Fruit fly (Drosophila melanogaster) whole organism, embryonic: ENCODE data around the gene Srp14.
A peak's percentile ranks its signal among the peaks of the same experiment; 100 is the strongest.

Experiments used
- CG14710 ChIP-seq: fragments of 200-800 bp; sonication (Bioruptor generic); optimal IDR thresholded peaks from 3 replicates; lab custom pipeline; 2019; ENCODE audit warnings: missing biosample characterization, mild to moderate bottlenecking, missing genetic modification characterization, moderate library complexity
- CG1603 ChIP-seq: fragments of 200-800 bp; sonication (Bioruptor generic); optimal IDR thresholded peaks from 2 replicates; lab custom pipeline; 2019; ENCODE audit warnings: missing biosample characterization, mild to moderate bottlenecking, missing genetic modification characterization, moderate library complexity
- CG17612 ChIP-seq: fragments of 200-800 bp; sonication (Bioruptor generic); IDR thresholded peaks from 2 replicates; pipeline ENCODE4 v1.3.6; 2022; ENCODE audit warnings: missing biosample characterization, missing genetic modification characterization
- CG3847 ChIP-seq: fragments of 200-800 bp; sonication (Bioruptor generic); IDR thresholded peaks from 2 replicates; pipeline ENCODE4 v1.3.6; 2022; ENCODE audit warnings: missing biosample characterization, missing genetic modification characterization
- CG3995 ChIP-seq: fragments of 200-800 bp; sonication (Bioruptor generic); optimal IDR thresholded peaks from 3 replicates; lab custom pipeline; 2016; ENCODE audit warnings: missing biosample characterization, missing genetic modification characterization
- CG43689 ChIP-seq: fragments of 200-800 bp; sonication (Bioruptor generic); IDR thresholded peaks from 2 replicates; pipeline ENCODE4 v1.3.6; 2022; ENCODE audit warnings: missing biosample characterization, missing genetic modification characterization
- CG4617 ChIP-seq: fragments of 200-800 bp; sonication (Bioruptor generic); optimal IDR thresholded peaks from 3 replicates; lab custom pipeline; 2016; ENCODE audit warnings: missing biosample characterization, missing genetic modification characterization, borderline replicate concordance
- CG5180 ChIP-seq: fragments of 200-800 bp; sonication (Bioruptor generic); optimal IDR thresholded peaks from 3 replicates; lab custom pipeline; 2017; ENCODE audit warnings: missing biosample characterization, missing genetic modification characterization, mild to moderate bottlenecking, moderate library complexity, missing genetic modification reagents
- CG6272 ChIP-seq: fragments of 200-800 bp; sonication (Bioruptor generic); IDR thresholded peaks from 2 replicates; pipeline ENCODE4 v1.3.6; 2022; ENCODE audit warnings: missing biosample characterization, missing genetic modification characterization
- CG6654 ChIP-seq: fragments of 200-800 bp; sonication (Bioruptor generic); optimal IDR thresholded peaks from 2 replicates; lab custom pipeline; 2017; ENCODE audit warnings: missing biosample characterization, mild to moderate bottlenecking, missing genetic modification characterization
- CG6813 ChIP-seq: fragments of 200-800 bp; sonication (Bioruptor generic); optimal IDR thresholded peaks from 2 replicates; lab custom pipeline; 2017; ENCODE audit warnings: missing biosample characterization, missing genetic modification characterization, mild to moderate bottlenecking, moderate library complexity, missing genetic modification reagents
- CG7963 ChIP-seq: fragments of 200-800 bp; sonication (Bioruptor generic); IDR thresholded peaks from 3 replicates; pipeline ENCODE4 v1.3.6; 2022; ENCODE audit warnings: missing biosample characterization, missing genetic modification characterization; ENCODE audit not compliant: partially characterized antibody
- CG9437 ChIP-seq: fragments of 200-800 bp; sonication (Bioruptor generic); optimal IDR thresholded peaks from 2 replicates; lab custom pipeline; 2018; ENCODE audit warnings: missing biosample characterization, mild to moderate bottlenecking, missing genetic modification characterization
- CG9727 ChIP-seq: fragments of 200-800 bp; sonication (Bioruptor generic); optimal IDR thresholded peaks from 3 replicates; lab custom pipeline; 2017; ENCODE audit warnings: missing biosample characterization, mild to moderate bottlenecking, missing genetic modification characterization
- Doc3 ChIP-seq: fragments of 200-800 bp; sonication (Bioruptor generic); IDR thresholded peaks from 3 replicates; pipeline ENCODE4 v1.3.6; 2022; ENCODE audit warnings: missing biosample characterization, missing genetic modification characterization; ENCODE audit not compliant: partially characterized antibody
- Dp ChIP-seq: fragments of 200-800 bp; sonication (Bioruptor generic); optimal IDR thresholded peaks from 2 replicates; lab custom pipeline; 2018; ENCODE audit warnings: missing biosample characterization, mild to moderate bottlenecking, missing genetic modification characterization, moderate library complexity
- Dref ChIP-seq: fragments of 200-800 bp; sonication (Bioruptor generic); IDR thresholded peaks from 2 replicates; pipeline ENCODE4 v1.3.6; 2022; ENCODE audit warnings: missing biosample characterization, missing genetic modification characterization
- Hr3 ChIP-seq: fragments of 200-800 bp; sonication (Bioruptor generic); optimal IDR thresholded peaks from 3 replicates; lab custom pipeline; 2016; ENCODE audit warnings: missing biosample characterization, missing genetic modification characterization
- Lhr ChIP-seq: fragments of 200-800 bp; sonication (Bioruptor generic); optimal IDR thresholded peaks from 3 replicates; lab custom pipeline; 2017; ENCODE audit warnings: mild to moderate bottlenecking, missing biosample characterization, missing genetic modification reagents, missing genetic modification characterization
- MBD-R2 ChIP-seq: fragments of 200-800 bp; sonication (Bioruptor generic); IDR thresholded peaks from 2 replicates; pipeline ENCODE4 v1.3.6; 2022; ENCODE audit warnings: missing biosample characterization, missing genetic modification characterization
- MESR4 ChIP-seq: fragments of 200-800 bp; sonication (Bioruptor generic); optimal IDR thresholded peaks from 2 replicates; lab custom pipeline; 2018; ENCODE audit warnings: missing biosample characterization, mild to moderate bottlenecking, missing genetic modification characterization, moderate library complexity
- Max ChIP-seq: fragments of 200-800 bp; sonication (Bioruptor generic); optimal IDR thresholded peaks from 2 replicates; lab custom pipeline; 2016; ENCODE audit warnings: missing biosample characterization, mild to moderate bottlenecking, missing genetic modification characterization
- Pdp1 ChIP-seq, 2 experiments: fragments of 200-800 bp; sonication (Bioruptor generic); optimal IDR thresholded peaks; 3 replicates each; lab custom pipeline; 2016; ENCODE audit warnings: missing biosample characterization in 2 of 2, missing genetic modification characterization in 2 of 2, mild to moderate bottlenecking in 1 of 2, moderate library complexity in 1 of 2
- Sin3A ChIP-seq: fragments of >200 bp; optimal IDR thresholded peaks from 2 replicates; lab custom pipeline; 2018
- Six4 ChIP-seq: fragments of 200-800 bp; sonication (Bioruptor generic); optimal IDR thresholded peaks from 2 replicates; lab custom pipeline; 2016; ENCODE audit warnings: missing biosample characterization, missing genetic modification characterization
- Sox102F ChIP-seq: fragments of 200-800 bp; sonication (Bioruptor generic); optimal IDR thresholded peaks from 2 replicates; lab custom pipeline; 2018; ENCODE audit warnings: missing biosample characterization, mild to moderate bottlenecking, missing genetic modification characterization, moderate library complexity
- Sry-δ ChIP-seq: fragments of 200-800 bp; sonication (Bioruptor generic); optimal IDR thresholded peaks from 2 replicates; lab custom pipeline; 2016; ENCODE audit warnings: missing biosample characterization, missing genetic modification characterization
- Stat92E ChIP-seq, 3 experiments: fragments of >200 bp in 2 of 3; fragments of 200-800 bp in 1 of 3; sonication (Bioruptor generic) in 1 of 3; optimal IDR thresholded peaks; 2 replicates each; lab custom pipeline; 2017 to 2019; ENCODE audit warnings: missing biosample characterization in 3 of 3, missing genetic modification characterization in 3 of 3, mild to moderate bottlenecking in 1 of 3, moderate library complexity in 1 of 3
- Xbp1 ChIP-seq: fragments of 200-800 bp; sonication (Bioruptor generic); optimal IDR thresholded peaks from 3 replicates; lab custom pipeline; 2016; ENCODE audit warnings: missing biosample characterization, mild to moderate bottlenecking, missing genetic modification characterization
- YL-1 ChIP-seq: fragments of 200-800 bp; sonication (Bioruptor generic); optimal IDR thresholded peaks from 3 replicates; lab custom pipeline; 2017; ENCODE audit warnings: missing biosample characterization, mild to moderate bottlenecking, missing genetic modification characterization
- amos ChIP-seq: fragments of 200-800 bp; sonication (Bioruptor generic); IDR thresholded peaks from 2 replicates; pipeline ENCODE4 v1.3.6; 2022; ENCODE audit warnings: missing biosample characterization, missing genetic modification characterization; ENCODE audit not compliant: partially characterized antibody
- bigmax ChIP-seq: fragments of 200-800 bp; sonication (Bioruptor generic); optimal IDR thresholded peaks from 2 replicates; lab custom pipeline; 2018; ENCODE audit warnings: missing biosample characterization, mild to moderate bottlenecking, missing genetic modification characterization
- br ChIP-seq: fragments of >200 bp; optimal IDR thresholded peaks from 2 replicates; lab custom pipeline; 2017
- cato ChIP-seq: fragments of 200-800 bp; sonication (Bioruptor generic); optimal IDR thresholded peaks from 2 replicates; lab custom pipeline; 2016; ENCODE audit warnings: missing biosample characterization, missing genetic modification characterization, borderline replicate concordance
- disco-r ChIP-seq: fragments of 200-800 bp; sonication (Bioruptor generic); optimal IDR thresholded peaks from 2 replicates; lab custom pipeline; 2016; ENCODE audit warnings: missing biosample characterization, missing genetic modification characterization
- dm ChIP-seq: fragments of 200-800 bp; sonication (Bioruptor generic); optimal IDR thresholded peaks from 3 replicates; lab custom pipeline; 2016; ENCODE audit warnings: missing biosample characterization, missing genetic modification characterization
- ftz-f1 ChIP-seq: fragments of 200-800 bp; sonication (Bioruptor generic); optimal IDR thresholded peaks from 2 replicates; lab custom pipeline; 2016; ENCODE audit warnings: missing biosample characterization, missing genetic modification characterization
- gfzf ChIP-seq: fragments of 200-800 bp; sonication (Bioruptor generic); optimal IDR thresholded peaks from 2 replicates; lab custom pipeline; 2016; ENCODE audit warnings: missing biosample characterization, mild to moderate bottlenecking, missing genetic modification characterization, moderate library complexity
- mam ChIP-seq: fragments of 200-800 bp; sonication (Bioruptor generic); optimal IDR thresholded peaks from 3 replicates; lab custom pipeline; 2016; ENCODE audit warnings: missing biosample characterization, missing genetic modification characterization
- nmo ChIP-seq: fragments of 200-800 bp; sonication (Bioruptor generic); optimal IDR thresholded peaks from 2 replicates; lab custom pipeline; 2018; ENCODE audit warnings: missing biosample characterization, mild to moderate bottlenecking, missing genetic modification characterization, moderate library complexity
- pzg ChIP-seq: fragments of 200-800 bp; sonication (Bioruptor generic); optimal IDR thresholded peaks from 3 replicates; lab custom pipeline; 2018; ENCODE audit warnings: missing biosample characterization, mild to moderate bottlenecking, missing genetic modification characterization, moderate library complexity
- sens ChIP-seq: fragments of 200-800 bp; sonication (Bioruptor generic); peaks from one replicate; lab custom pipeline; 2016; ENCODE audit warnings: missing biosample characterization, missing genetic modification characterization
- stwl ChIP-seq: fragments of 200-800 bp; sonication (Bioruptor generic); optimal IDR thresholded peaks from 3 replicates; lab custom pipeline; 2018; ENCODE audit warnings: missing biosample characterization, mild to moderate bottlenecking, missing genetic modification characterization, moderate library complexity
- sug ChIP-seq: fragments of 200-800 bp; optimal IDR thresholded peaks from 2 replicates; lab custom pipeline; 2019; ENCODE audit warnings: missing biosample characterization, mild to moderate bottlenecking, missing genetic modification characterization, moderate library complexity
- trem ChIP-seq: fragments of 200-800 bp; optimal IDR thresholded peaks from 3 replicates; lab custom pipeline; 2019; ENCODE audit warnings: missing biosample characterization, mild to moderate bottlenecking, missing genetic modification characterization, moderate library complexity
- zen2 ChIP-seq: fragments of 200-800 bp; sonication (Bioruptor generic); IDR thresholded peaks from 3 replicates; pipeline ENCODE4 v1.3.6; 2022; ENCODE audit warnings: missing biosample characterization, missing genetic modification characterization; ENCODE audit not compliant: partially characterized antibody

The Srp14 gene

DNA sequence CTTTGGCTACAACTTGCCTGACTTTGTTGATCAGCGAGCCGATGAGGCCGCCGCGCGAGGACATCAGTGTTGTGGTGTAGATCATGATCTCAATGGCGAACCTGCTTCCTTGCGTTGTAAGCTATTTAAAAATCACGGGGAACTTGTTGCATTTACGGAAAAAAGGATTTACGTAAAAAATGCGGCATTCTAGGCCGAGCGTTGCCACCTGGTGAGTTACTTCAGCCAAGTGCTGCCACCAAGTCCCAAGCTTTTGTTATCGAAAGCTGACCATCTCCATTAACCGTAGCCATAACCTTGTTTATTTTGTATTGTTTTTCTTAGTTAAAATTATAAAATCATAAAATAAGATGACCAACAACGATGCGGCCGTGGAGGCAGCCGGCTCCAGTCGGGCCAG is 3.1 kb upstream of the Srp14 start, which contains the start of the genes TFAM and CG5412 (continued):
- TF ChIP-seq CG3847 (peak; percentile 37; the same call in 1 of the 2 replicates), CG6272 (GFP tag; lab: Robert Waterston, UW) (no peak), CG17612 (no peak), CG4617 (GFP tag; lab: Kevin White, UChicago) (peak; percentile 85), gfzf (GFP tag; lab: Kevin White, UChicago) (peak; percentile 2), CG3995 (GFP tag; lab: Kevin White, UChicago) (peak; percentile 13), CG6813 (GFP tag; lab: Kevin White, UChicago) (peak; percentile 2), bigmax (GFP tag; lab: Kevin White, UChicago) (peak; percentile 96), ftz-f1 (GFP tag; lab: Kevin White, UChicago) (peak; percentile 71), Hr3 (no peak), trem (tag; lab: Kevin White, UChicago) (peak; percentile 55), MESR4 (GFP tag; lab: Kevin White, UChicago) (peak; percentile 83), Sin3A (lab: Kevin White, UChicago) (peak; percentile 31), CG5180 (GFP tag; lab: Kevin White, UChicago) (no peak), mam (no peak), Xbp1 (GFP tag; lab: Kevin White, UChicago) (no peak), sug (tag; lab: Kevin White, UChicago) (no peak), CG7963 (GFP tag; lab: Robert Waterston, UW) (no peak), Lhr (GFP tag; lab: Kevin White, UChicago) (peak; percentile 13), Doc3 (GFP tag; lab: Robert Waterston, UW) (peak; percentile 23; the same call in 1 of the 3 replicates), nmo (GFP tag; lab: Kevin White, UChicago) (peak; percentile 14), Dp (peak; percentile 38), CG43689 (GFP tag; lab: Robert Waterston, UW) (no peak), br (lab: Kevin White, UChicago) (no peak), CG9437 (GFP tag; lab: Kevin White, UChicago) (peak; percentile 56), pzg (GFP tag; lab: Kevin White, UChicago) (peak; percentile 66), Sox102F (GFP tag; lab: Kevin White, UChicago) (no peak), Max (GFP tag; lab: Kevin White, UChicago) (peak; percentile 43), dm (GFP tag; lab: Kevin White, UChicago) (peak; percentile 24), YL-1 (peak; percentile 84), cato (GFP tag; lab: Kevin White, UChicago) (no peak), CG14710 (tag; lab: Kevin White, UChicago) (peak; percentile 21), MBD-R2 (peak; percentile 93), Sry-δ (GFP tag; lab: Kevin White, UChicago) (peak; percentile 83), Six4 (GFP tag; lab: Kevin White, UChicago) (no peak), Stat92E (GFP tag; optimal IDR thresholded peaks at IDR 0.05; lab: Kevin White, UChicago) (peak in 1 of 3 experiments; percentile 49), sens (GFP tag; lab: Kevin White, UChicago) (peak; percentile 83), amos (GFP tag; lab: Robert Waterston, UW) (peak; percentile 45; the same call in 1 of the 2 replicates), CG1603 (tag; lab: Kevin White, UChicago) (peak; percentile 50), CG6654 (no peak), zen2 (GFP tag; lab: Robert Waterston, UW) (peak; percentile 33; the same call in 1 of the 3 replicates), disco-r (GFP tag; lab: Kevin White, UChicago) (no peak), CG9727 (GFP tag; lab: Kevin White, UChicago) (no peak), stwl (tag; lab: Kevin White, UChicago) (peak; percentile 55), Pdp1 (GFP tag; optimal IDR thresholded peaks at IDR 0.05; lab: Kevin White, UChicago) (peak in 1 of 2 experiments; percentile 91), Dref (GFP tag; lab: Robert Waterston, UW) (peak; percentile 75)
